Worm (Caenorhabditis elegans): ENCODE results near the gene mpst-4.
A peak's percentile ranks its signal among the peaks of the same experiment; 100 is the strongest.
"Not testable (repeated sequence)": the region's sequence is repeated elsewhere in the genome, so short reads cannot be mapped to it uniquely, and the experiment has no call there.

Gene mpst-4

ce11 chrII:4904277-4904676 is 41.0 kb upstream of the mpst-4 start (continued):
- no peak for TF ChIP-seq mab-9 (GFP tag; IDR thresholded peaks at IDR 0.05)
- TF ChIP-seq elt-2 (tag; optimal IDR thresholded peaks at IDR 0.05): peak; percentile 23
- TF ChIP-seq fkh-8 (tag; optimal IDR thresholded peaks at IDR 0.05): peak; percentile 65
- TF ChIP-seq xbp-1 (tag; optimal IDR thresholded peaks at IDR 0.05): peak; percentile 65
- TF ChIP-seq nhr-77 (tag; optimal IDR thresholded peaks at IDR 0.05): peak; percentile 31
- TF ChIP-seq dsc-1 (tag; optimal IDR thresholded peaks at IDR 0.05): peak; percentile 56
- no peak for TF ChIP-seq hlh-4 (tag; optimal IDR thresholded peaks at IDR 0.05)
- peak; percentile 41 for TF ChIP-seq fos-1 (tag; optimal IDR thresholded peaks at IDR 0.05)
- TF ChIP-seq sox-4 (tag; optimal IDR thresholded peaks at IDR 0.05): no peak
- peak; percentile 38 to 74 (median 70) for TF ChIP-seq dpl-1 (GFP tag; optimal IDR thresholded peaks at IDR 0.05)
- TF ChIP-seq unc-30 (tag; optimal IDR thresholded peaks at IDR 0.05): no peak
- TF ChIP-seq sup-37 (GFP tag; optimal IDR thresholded peaks at IDR 0.05): no peak
- TF ChIP-seq ceh-88 (GFP tag; IDR thresholded peaks at IDR 0.05): no peak
- TF ChIP-seq sptf-1 (tag; optimal IDR thresholded peaks at IDR 0.05): no peak
- TF ChIP-seq ceh-8 (GFP tag; optimal IDR thresholded peaks at IDR 0.05): no peak
- peak; percentile 51 for TF ChIP-seq C16A3.4 (tag; optimal IDR thresholded peaks at IDR 0.05)
- TF ChIP-seq snu-23 (GFP tag; optimal IDR thresholded peaks at IDR 0.05): peak; percentile 77
- TF ChIP-seq fkh-4 (tag; optimal IDR thresholded peaks at IDR 0.05; ENCODE audit: borderline replicate concordance): no peak
- no peak for TF ChIP-seq alr-1 (tag; optimal IDR thresholded peaks at IDR 0.05; ENCODE audit: borderline replicate concordance)
- TF ChIP-seq fkh-10 (GFP tag; optimal IDR thresholded peaks at IDR 0.05): peak; percentile 23
- no peak for TF ChIP-seq C04F5.9 (tag; optimal IDR thresholded peaks at IDR 0.05)
- TF ChIP-seq tbx-2 (tag; optimal IDR thresholded peaks at IDR 0.05): peak; percentile 67
- no peak for TF ChIP-seq lin-39 (tag; optimal IDR thresholded peaks at IDR 0.05)
- no peak for TF ChIP-seq zag-1 (tag; optimal IDR thresholded peaks at IDR 0.05)
- peak; percentile 72 for TF ChIP-seq isw-1 (GFP tag; IDR thresholded peaks at IDR 0.05)
- TF ChIP-seq lin-14 (GFP tag; optimal IDR thresholded peaks at IDR 0.05): peak; percentile 87
- TF ChIP-seq ztf-4 (tag; optimal IDR thresholded peaks at IDR 0.05): peak; percentile 32
- peak; percentile 61 for TF ChIP-seq nhr-19 (GFP tag; conservative IDR thresholded peaks at IDR 0.05)
- TF ChIP-seq efl-3 (GFP tag; optimal IDR thresholded peaks at IDR 0.05): no peak
- TF ChIP-seq egl-27 (tag; optimal IDR thresholded peaks at IDR 0.05): no peak
- TF ChIP-seq nhr-28 (tag; optimal IDR thresholded peaks at IDR 0.05): no peak
- peak; percentile 30 to 61 (median 42) for TF ChIP-seq ceh-82 (tag; optimal IDR thresholded peaks at IDR 0.05)
- TF ChIP-seq mdl-1 (tag; optimal IDR thresholded peaks at IDR 0.05): peak in 1 of 2 experiments; percentile 77
- TF ChIP-seq aly-2 (tag; optimal IDR thresholded peaks at IDR 0.05): no peak
- TF ChIP-seq nhr-11 (tag; optimal IDR thresholded peaks at IDR 0.05): no peak
- peak; percentile 40 for TF ChIP-seq unc-86 (tag; optimal IDR thresholded peaks at IDR 0.05)
- TF ChIP-seq mef-2 (tag; optimal IDR thresholded peaks at IDR 0.05): no peak
- TF ChIP-seq nhr-47 (tag; optimal IDR thresholded peaks at IDR 0.05): peak; percentile 68
- no peak for TF ChIP-seq irx-1 (tag; optimal IDR thresholded peaks at IDR 0.05)
- TF ChIP-seq grh-1 (GFP tag; IDR thresholded peaks at IDR 0.05): no peak
- no peak for TF ChIP-seq zip-4 (GFP tag; optimal IDR thresholded peaks at IDR 0.05)
- TF ChIP-seq snpc-4 (tag; optimal IDR thresholded peaks at IDR 0.05): peak; percentile 39

ce11 chrII:4903696-4904095 is 40.4 kb upstream of the mpst-4 start, which contains the start of gene sgt-1:
sgt-1 (minus strand) TSS chrII:4903796.
- not testable (repeated sequence) for TF ChIP-seq hlh-17 (GFP tag; optimal IDR thresholded peaks at IDR 0.05; ENCODE audit: borderline replicate concordance); ama-1 (optimal IDR thresholded peaks at IDR 0.05); lin-13 (GFP tag; optimal IDR thresholded peaks at IDR 0.05)

Measured in whole organism, L1 larva.